Fruit fly (Drosophila melanogaster) Kc167 (cell line): Measurements from ENCODE around the gene Irk2.

Experiments
- Myc ChIP-seq: fragments of >200 bp; optimal IDR thresholded peaks from 2 replicates; lab custom pipeline; 2017; ENCODE audit warnings: missing external identifiers
- Sin3A ChIP-seq: fragments of >200 bp; optimal IDR thresholded peaks from 2 replicates; lab custom pipeline; 2018; ENCODE audit warnings: missing external identifiers
- h ChIP-seq: fragments of >200 bp; optimal IDR thresholded peaks from 3 replicates; lab custom pipeline; 2018; ENCODE audit warnings: missing external identifiers
- insv ChIP-seq: fragments of >200 bp; optimal IDR thresholded peaks from 3 replicates; lab custom pipeline; 2018; ENCODE audit warnings: missing external identifiers
- psq ChIP-seq: fragments of >200 bp; optimal IDR thresholded peaks from 2 replicates; lab custom pipeline; 2017; ENCODE audit warnings: missing external identifiers
- ttk ChIP-seq: sonication (Bioruptor generic); optimal IDR thresholded peaks from 2 replicates; lab custom pipeline; 2017; ENCODE audit warnings: missing external identifiers

DNA sequence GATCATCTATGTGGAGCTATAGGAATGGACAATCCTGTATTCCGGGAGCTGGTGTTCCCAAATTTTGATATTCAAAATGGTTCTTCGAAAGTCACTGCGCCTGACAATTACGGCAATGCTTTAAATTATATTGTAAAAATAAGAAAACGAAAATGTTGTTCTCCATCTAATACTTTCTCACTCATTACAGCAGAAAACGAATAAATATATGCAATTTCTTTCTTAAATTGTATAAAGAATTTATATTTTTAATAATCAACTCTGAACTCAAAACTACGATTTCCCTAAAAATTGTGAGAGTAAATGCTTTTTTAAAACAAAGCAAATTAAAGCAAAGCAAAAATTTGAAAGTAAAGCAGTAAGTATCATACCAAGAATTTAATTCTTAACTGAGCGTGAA is 37.6 kb upstream of the Irk2 start, which contains the start of gene CG10164:
- TF ChIP-seq psq (no peak), Myc (lab: Kevin White, UChicago) (no peak), h (lab: Kevin White, UChicago) (no peak), insv (no peak), ttk (lab: Kevin White, UChicago) (no peak), Sin3A (lab: Kevin White, UChicago) (no peak)
